Worm (Caenorhabditis elegans) whole organism, L2 larva: Measurements from ENCODE around the gene srx-51.
"Not testable (repeated sequence)": the region's sequence is repeated elsewhere in the genome, so short reads cannot be mapped to it uniquely, and the experiment has no call there.

Experiments
- dmd-4 ChIP-seq: sonication (generic microtip); optimal IDR thresholded peaks from 2 replicates; lab custom pipeline; 2017; ENCODE audit warnings: missing biosample characterization, missing genetic modification characterization
- egl-27 ChIP-seq: sonication (generic microtip); optimal IDR thresholded peaks from 3 replicates; lab custom pipeline; 2017; ENCODE audit warnings: missing biosample characterization, missing genetic modification reagents, missing genetic modification characterization
- fos-1 ChIP-seq: fragments of 150-350 bp; optimal IDR thresholded peaks from 2 replicates; lab custom pipeline; 2014; ENCODE audit warnings: missing biosample characterization, missing genetic modification characterization
- nhr-237 ChIP-seq: fragments of 150-350 bp; optimal IDR thresholded peaks from 2 replicates; lab custom pipeline; 2014; ENCODE audit warnings: missing biosample characterization, missing genetic modification characterization
- snpc-4 ChIP-seq: fragments of 150-350 bp; optimal IDR thresholded peaks from 2 replicates; lab custom pipeline; 2014; ENCODE audit warnings: missing biosample characterization, missing genetic modification characterization
- unc-62 ChIP-seq: fragments of 150-350 bp; optimal IDR thresholded peaks from 2 replicates; lab custom pipeline; 2014; ENCODE audit warnings: missing biosample characterization, missing genetic modification reagents, missing genetic modification characterization
- ztf-11 ChIP-seq: sonication (generic microtip); optimal IDR thresholded peaks from 2 replicates; lab custom pipeline; 2017; ENCODE audit warnings: missing biosample characterization, missing genetic modification characterization

ce11 chrV:15250304-15250703 lies 31.4 kb upstream of the srx-51 start, which contains the start of gene srd-28:
- not testable (repeated sequence) for TF ChIP-seq unc-62 (GFP tag; lab: Kevin White, UChicago); snpc-4 (tag; lab: Kevin White, UChicago); nhr-237 (tag; lab: Kevin White, UChicago); fos-1; egl-27 (tag; lab: Kevin White, UChicago); ztf-11 (tag; lab: Kevin White, UChicago); dmd-4 (tag; lab: Kevin White, UChicago)
